Fruit fly (Drosophila melanogaster): Measurements from ENCODE around the gene ush.

ush gene

DNA sequence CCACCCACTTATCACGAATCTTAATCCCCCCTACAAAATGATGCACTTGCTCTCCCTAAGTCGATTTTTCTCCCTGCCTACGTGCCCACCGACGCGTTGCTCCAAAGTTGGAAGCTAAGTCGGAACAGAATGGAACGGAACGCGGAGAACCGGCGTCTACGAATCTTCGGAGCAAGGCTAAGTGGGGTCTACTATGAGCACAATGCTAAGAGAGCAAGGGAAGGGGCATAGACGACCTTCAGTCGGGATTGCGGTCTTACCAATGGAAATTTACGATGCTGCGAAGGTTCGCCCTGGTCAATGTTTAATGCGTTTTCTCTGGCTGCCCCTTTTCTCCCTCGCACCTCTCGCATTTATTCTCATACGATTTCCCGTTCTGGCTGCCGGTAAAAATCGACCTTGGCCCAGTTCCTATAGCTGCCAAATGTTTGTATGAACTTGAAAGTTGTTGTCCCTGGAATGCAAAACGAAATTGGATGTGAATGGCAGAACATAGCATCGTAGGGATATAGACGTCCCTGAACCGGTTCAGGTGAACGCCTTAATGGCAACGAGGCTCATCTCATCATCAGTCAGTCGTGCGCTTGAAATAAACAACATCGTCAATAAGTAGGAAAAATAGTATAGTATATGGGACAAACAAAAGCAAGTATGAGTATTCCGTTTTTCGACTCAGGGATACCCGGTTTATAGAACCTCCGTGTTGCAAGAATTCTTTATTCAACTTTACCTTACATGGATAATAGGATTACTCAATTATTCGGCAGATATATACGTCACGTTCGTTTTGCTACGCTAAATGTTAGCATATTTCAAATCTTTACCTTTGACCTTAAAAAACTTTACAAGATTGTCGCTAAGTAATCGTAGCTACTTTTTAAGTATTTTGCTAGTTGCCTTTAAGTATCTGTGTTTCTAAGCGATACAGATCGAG is 7.6 kb downstream of the ush start (continued):
- TF ChIP-seq CG15336 (GFP tag; IDR thresholded peaks at IDR 0.05), result no peak
- no peak for TF ChIP-seq CG6854 (GFP tag; optimal IDR thresholded peaks at IDR 0.05)
- TF ChIP-seq Lpt (GFP tag; optimal IDR thresholded peaks at IDR 0.05), result no peak
- no peak for TF ChIP-seq Sox14 (GFP tag; optimal IDR thresholded peaks at IDR 0.05)
- TF ChIP-seq CG4318 (GFP tag; optimal IDR thresholded peaks at IDR 0.05), result no peak
- TF ChIP-seq CG7368 (GFP tag; optimal IDR thresholded peaks at IDR 0.05), result no peak
- TF ChIP-seq topi (GFP tag; optimal IDR thresholded peaks at IDR 0.05), result no peak
- no peak for TF ChIP-seq Blimp-1 (GFP tag; optimal IDR thresholded peaks at IDR 0.05)
- no peak for TF ChIP-seq OdsH (GFP tag; optimal IDR thresholded peaks at IDR 0.05)
- no peak for TF ChIP-seq acj6 (GFP tag; optimal IDR thresholded peaks at IDR 0.05)
- TF ChIP-seq eg (GFP tag; IDR thresholded peaks at IDR 0.05), result no peak
- no peak for TF ChIP-seq Eip75B (GFP tag; optimal IDR thresholded peaks at IDR 0.05)
- peak; percentile 37 for TF ChIP-seq CG9139 (GFP tag; optimal IDR thresholded peaks at IDR 0.05)

DNA sequence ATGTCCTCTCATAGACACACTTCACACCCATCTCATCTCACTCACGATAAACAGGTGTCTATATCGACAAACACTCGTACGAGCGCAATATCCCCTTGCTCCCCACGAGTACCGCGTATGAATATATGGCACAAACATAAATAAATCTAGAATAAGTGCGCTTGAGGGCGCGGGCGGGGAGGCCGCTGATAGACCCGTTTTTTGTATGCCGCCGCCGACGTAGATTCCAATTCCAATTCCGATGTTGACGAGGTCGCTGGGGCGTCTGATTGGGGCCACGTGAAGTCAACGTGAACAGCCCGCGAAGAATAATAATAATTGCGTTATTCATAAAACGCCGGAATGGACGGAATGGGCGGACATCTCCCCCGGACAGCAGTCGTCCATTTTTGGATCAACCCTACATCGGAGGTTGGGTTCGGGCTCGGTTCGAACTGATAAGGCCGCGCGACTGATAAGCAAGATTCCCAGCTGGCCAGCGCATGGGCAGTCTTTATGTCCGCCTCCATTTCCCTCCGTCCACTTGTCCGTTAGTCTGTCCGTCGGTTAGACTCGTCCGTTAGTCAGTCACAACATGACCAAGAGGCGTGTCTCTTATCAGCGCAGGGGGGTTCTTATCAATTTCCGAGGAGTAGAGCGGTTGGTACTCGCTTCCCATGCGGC is 8.4 kb downstream of the ush start:
- TF ChIP-seq Hr39 (GFP tag; optimal IDR thresholded peaks at IDR 0.05) (no peak), acj6 (GFP tag; optimal IDR thresholded peaks at IDR 0.05) (no peak), fkh (GFP tag; optimal IDR thresholded peaks at IDR 0.05) (peak; percentile 64), Sox14 (GFP tag; optimal IDR thresholded peaks at IDR 0.05) (peak; percentile 38), topi (GFP tag; optimal IDR thresholded peaks at IDR 0.05) (no peak), CG10631 (GFP tag; optimal IDR thresholded peaks at IDR 0.05) (no peak), net (GFP tag; optimal IDR thresholded peaks at IDR 0.05) (no peak), CG8319 (GFP tag; optimal IDR thresholded peaks at IDR 0.05) (no peak), Hr4 (GFP tag; optimal IDR thresholded peaks at IDR 0.05) (no peak), CG3032 (tag; optimal IDR thresholded peaks at IDR 0.05) (peak; percentile 42), CG7368 (GFP tag; optimal IDR thresholded peaks at IDR 0.05) (no peak), CG3919 (GFP tag; optimal IDR thresholded peaks at IDR 0.05) (no peak), CG9139 (GFP tag; optimal IDR thresholded peaks at IDR 0.05) (no peak), Gug (GFP tag; IDR thresholded peaks at IDR 0.05) (no peak), CG1621 (tag; optimal IDR thresholded peaks at IDR 0.05) (no peak), Sox102F (GFP tag; optimal IDR thresholded peaks at IDR 0.05) (no peak), fd59A (GFP tag; optimal IDR thresholded peaks at IDR 0.05) (no peak), CG6808 (GFP tag; optimal IDR thresholded peaks at IDR 0.05) (peak; percentile 20), CG11762 (GFP tag; optimal IDR thresholded peaks at IDR 0.05; ENCODE audit: insufficient read depth) (no peak), svp (GFP tag) (peak; percentile 100), achi (GFP tag; optimal IDR thresholded peaks at IDR 0.05) (peak; percentile 13), Lpt (GFP tag; optimal IDR thresholded peaks at IDR 0.05) (no peak), Met (GFP tag; optimal IDR thresholded peaks at IDR 0.05) (no peak), Eip93F (GFP tag; optimal IDR thresholded peaks at IDR 0.05) (no peak), fd85E (GFP tag; optimal IDR thresholded peaks at IDR 0.05) (no peak), eg (GFP tag; IDR thresholded peaks at IDR 0.05) (peak; percentile 10; the same call in 1 of the 3 replicates), vri (GFP tag; optimal IDR thresholded peaks at IDR 0.05) (peak; percentile 83), Eip78C (GFP tag) (peak; percentile 32), CG31627 (GFP tag; optimal IDR thresholded peaks at IDR 0.05) (no peak), CG4318 (GFP tag; optimal IDR thresholded peaks at IDR 0.05) (no peak), CG16779 (tag; optimal IDR thresholded peaks at IDR 0.05) (peak; percentile 17), dsx (GFP tag; optimal IDR thresholded peaks at IDR 0.05; ENCODE audit: poor library complexity, severe bottlenecking) (no peak), CG8632 (GFP tag; optimal IDR thresholded peaks at IDR 0.05) (peak; percentile 11), CG6163 (GFP tag; IDR thresholded peaks at IDR 0.05) (0 out of 3 replicates have a peak, but pooled peaks have one; percentile 36), CG15336 (GFP tag; IDR thresholded peaks at IDR 0.05) (no peak), CG6792 (GFP tag; optimal IDR thresholded peaks at IDR 0.05) (no peak)
